Worm (Caenorhabditis elegans): Measurements from ENCODE around the gene nlp-31.

Gene nlp-31

ce11 chrV:3981680-3982079 lies 1.8 kb downstream of the nlp-31 start, which contains the start of gene nlp-30:
TSS of gene nlp-30 (plus strand) at chrV:3981980.
- TF ChIP-seq hmg-4 (GFP tag; optimal IDR thresholded peaks at IDR 0.05) (no peak), ama-1 (optimal IDR thresholded peaks at IDR 0.05) (no peak), scrt-1 (GFP tag; IDR thresholded peaks at IDR 0.05) (no peak), hnd-1 (tag; optimal IDR thresholded peaks at IDR 0.05) (no peak), aly-1 (tag; optimal IDR thresholded peaks at IDR 0.05) (no peak), hmbx-1 (tag; optimal IDR thresholded peaks at IDR 0.05) (no peak), F13C5.2 (tag; optimal IDR thresholded peaks at IDR 0.05) (no peak), B0310.2 (tag; optimal IDR thresholded peaks at IDR 0.05) (no peak), sea-1 (GFP tag; conservative IDR thresholded peaks at IDR 0.05) (no peak), ets-7 (tag; optimal IDR thresholded peaks at IDR 0.05) (no peak), flt-1 (GFP tag; IDR thresholded peaks at IDR 0.05) (no peak), tbx-37 (GFP tag; conservative IDR thresholded peaks at IDR 0.05) (no peak)

ce11 chrV:3984178-3984577 lies 4.3 kb downstream of the nlp-31 start, which contains the start of gene nlp-29:
TSS of gene nlp-29 (plus strand) at chrV:3984425.
- TF ChIP-seq scrt-1 (GFP tag; IDR thresholded peaks at IDR 0.05) (no peak), hmg-4 (GFP tag; optimal IDR thresholded peaks at IDR 0.05) (no peak), flt-1 (GFP tag; IDR thresholded peaks at IDR 0.05) (no peak), B0310.2 (tag; optimal IDR thresholded peaks at IDR 0.05) (no peak), pes-1 (GFP tag; IDR thresholded peaks at IDR 0.05) (no peak), hnd-1 (tag; optimal IDR thresholded peaks at IDR 0.05) (no peak), hmbx-1 (tag; optimal IDR thresholded peaks at IDR 0.05) (no peak), ets-7 (tag; optimal IDR thresholded peaks at IDR 0.05) (no peak), tbx-11 (GFP tag; IDR thresholded peaks at IDR 0.05) (no peak), ceh-36 (tag; optimal IDR thresholded peaks at IDR 0.05) (no peak), tra-4 (tag; optimal IDR thresholded peaks at IDR 0.05) (no peak), F13C5.2 (tag; optimal IDR thresholded peaks at IDR 0.05) (no peak), sea-1 (GFP tag; conservative IDR thresholded peaks at IDR 0.05) (no peak), ceh-13 (GFP tag; optimal IDR thresholded peaks at IDR 0.05) (no peak), aly-1 (tag; optimal IDR thresholded peaks at IDR 0.05) (no peak), tbx-37 (GFP tag; conservative IDR thresholded peaks at IDR 0.05) (no peak), ama-1 (optimal IDR thresholded peaks at IDR 0.05) (no peak)

- no peak for TF ChIP-seq hmg-4 (GFP tag; optimal IDR thresholded peaks at IDR 0.05)
- no peak for TF ChIP-seq hnd-1 (tag; optimal IDR thresholded peaks at IDR 0.05)
- TF ChIP-seq tbx-37 (GFP tag; conservative IDR thresholded peaks at IDR 0.05): no peak
- TF ChIP-seq pes-1 (GFP tag; IDR thresholded peaks at IDR 0.05): no peak
- no peak for TF ChIP-seq ceh-13 (GFP tag; optimal IDR thresholded peaks at IDR 0.05)
- TF ChIP-seq tra-4 (tag; optimal IDR thresholded peaks at IDR 0.05): no peak
- no peak for TF ChIP-seq aly-1 (tag; optimal IDR thresholded peaks at IDR 0.05)
- TF ChIP-seq sea-1 (GFP tag; conservative IDR thresholded peaks at IDR 0.05): no peak
- no peak for TF ChIP-seq tbx-11 (GFP tag; IDR thresholded peaks at IDR 0.05)
- TF ChIP-seq ceh-36 (tag; optimal IDR thresholded peaks at IDR 0.05): no peak
- TF ChIP-seq scrt-1 (GFP tag; IDR thresholded peaks at IDR 0.05): no peak
- no peak for TF ChIP-seq ama-1 (optimal IDR thresholded peaks at IDR 0.05)
- TF ChIP-seq ets-7 (tag; optimal IDR thresholded peaks at IDR 0.05): no peak
- no peak for TF ChIP-seq B0310.2 (tag; optimal IDR thresholded peaks at IDR 0.05)
- no peak for TF ChIP-seq flt-1 (GFP tag; IDR thresholded peaks at IDR 0.05)
- TF ChIP-seq F13C5.2 (tag; optimal IDR thresholded peaks at IDR 0.05): no peak
- no peak for TF ChIP-seq hmbx-1 (tag; optimal IDR thresholded peaks at IDR 0.05)
Measured at ce11 chrV:3985104-3985503, 5.2 kb downstream of the nlp-31 start.

- TF ChIP-seq scrt-1 (GFP tag; IDR thresholded peaks at IDR 0.05): no peak
- no peak for TF ChIP-seq F13C5.2 (tag; optimal IDR thresholded peaks at IDR 0.05)
- TF ChIP-seq hmg-4 (GFP tag; optimal IDR thresholded peaks at IDR 0.05): no peak
- TF ChIP-seq flt-1 (GFP tag; IDR thresholded peaks at IDR 0.05): no peak
- no peak for TF ChIP-seq pes-1 (GFP tag; IDR thresholded peaks at IDR 0.05)
- TF ChIP-seq aly-1 (tag; optimal IDR thresholded peaks at IDR 0.05): no peak
- TF ChIP-seq tbx-37 (GFP tag; conservative IDR thresholded peaks at IDR 0.05): no peak
- no peak for TF ChIP-seq ama-1 (optimal IDR thresholded peaks at IDR 0.05)
- no peak for TF ChIP-seq hnd-1 (tag; optimal IDR thresholded peaks at IDR 0.05)
- no peak for TF ChIP-seq tra-4 (tag; optimal IDR thresholded peaks at IDR 0.05)
- no peak for TF ChIP-seq tbx-11 (GFP tag; IDR thresholded peaks at IDR 0.05)
- TF ChIP-seq B0310.2 (tag; optimal IDR thresholded peaks at IDR 0.05): no peak
Measured at ce11 chrV:3987616-3988015, 7.8 kb downstream of the nlp-31 start, which contains the start of gene nlp-28. TSS of gene nlp-28 (plus strand) at chrV:3987900.

- TF ChIP-seq tra-4 (tag; optimal IDR thresholded peaks at IDR 0.05) (no peak), F13C5.2 (tag; optimal IDR thresholded peaks at IDR 0.05) (no peak), aly-1 (tag; optimal IDR thresholded peaks at IDR 0.05) (no peak), ceh-36 (tag; optimal IDR thresholded peaks at IDR 0.05) (no peak), tbx-11 (GFP tag; IDR thresholded peaks at IDR 0.05) (no peak), ama-1 (optimal IDR thresholded peaks at IDR 0.05) (no peak), sea-1 (GFP tag; conservative IDR thresholded peaks at IDR 0.05) (no peak), hnd-1 (tag; optimal IDR thresholded peaks at IDR 0.05) (no peak), flt-1 (GFP tag; IDR thresholded peaks at IDR 0.05) (no peak), tbx-37 (GFP tag; conservative IDR thresholded peaks at IDR 0.05) (no peak), B0310.2 (tag; optimal IDR thresholded peaks at IDR 0.05) (no peak), hmg-4 (GFP tag; optimal IDR thresholded peaks at IDR 0.05) (no peak), ceh-13 (GFP tag; optimal IDR thresholded peaks at IDR 0.05) (no peak), scrt-1 (GFP tag; IDR thresholded peaks at IDR 0.05) (no peak), hmbx-1 (tag; optimal IDR thresholded peaks at IDR 0.05) (no peak)
Measured at ce11 chrV:3989070-3989469, 9.2 kb downstream of the nlp-31 start, which contains the start of gene nlp-27. TSS of gene nlp-27 (plus strand) at chrV:3989378.

- no peak for TF ChIP-seq hmg-4 (GFP tag; optimal IDR thresholded peaks at IDR 0.05)
- no peak for TF ChIP-seq aly-1 (tag; optimal IDR thresholded peaks at IDR 0.05)
- TF ChIP-seq tra-4 (tag; optimal IDR thresholded peaks at IDR 0.05): no peak
- no peak for TF ChIP-seq F13C5.2 (tag; optimal IDR thresholded peaks at IDR 0.05)
- no peak for TF ChIP-seq scrt-1 (GFP tag; IDR thresholded peaks at IDR 0.05)
- no peak for TF ChIP-seq pes-1 (GFP tag; IDR thresholded peaks at IDR 0.05)
- TF ChIP-seq hmbx-1 (tag; optimal IDR thresholded peaks at IDR 0.05): no peak
- no peak for TF ChIP-seq ets-7 (tag; optimal IDR thresholded peaks at IDR 0.05)
- TF ChIP-seq tbx-37 (GFP tag; conservative IDR thresholded peaks at IDR 0.05): no peak
- TF ChIP-seq ama-1 (optimal IDR thresholded peaks at IDR 0.05): no peak
- TF ChIP-seq tbx-11 (GFP tag; IDR thresholded peaks at IDR 0.05): no peak
- no peak for TF ChIP-seq hnd-1 (tag; optimal IDR thresholded peaks at IDR 0.05)
- TF ChIP-seq ceh-36 (tag; optimal IDR thresholded peaks at IDR 0.05): no peak
- TF ChIP-seq sea-1 (GFP tag; conservative IDR thresholded peaks at IDR 0.05): no peak
Measured at ce11 chrV:3992334-3992733, 12.5 kb downstream of the nlp-31 start.

ce11 chrV:3994048-3994447 lies 14.2 kb downstream of the nlp-31 start, which contains the start of gene K09D9.9:
TSS of gene K09D9.9 (minus strand) at chrV:3994148.
- TF ChIP-seq tbx-37 (GFP tag; conservative IDR thresholded peaks at IDR 0.05) (no peak), ceh-36 (tag; optimal IDR thresholded peaks at IDR 0.05) (no peak), pes-1 (GFP tag; IDR thresholded peaks at IDR 0.05) (no peak), hnd-1 (tag; optimal IDR thresholded peaks at IDR 0.05) (no peak), B0310.2 (tag; optimal IDR thresholded peaks at IDR 0.05) (no peak), aly-1 (tag; optimal IDR thresholded peaks at IDR 0.05) (no peak), ceh-13 (GFP tag; optimal IDR thresholded peaks at IDR 0.05) (no peak), ets-7 (tag; optimal IDR thresholded peaks at IDR 0.05) (no peak), tbx-11 (GFP tag; IDR thresholded peaks at IDR 0.05) (no peak), hmg-4 (GFP tag; optimal IDR thresholded peaks at IDR 0.05) (no peak), F13C5.2 (tag; optimal IDR thresholded peaks at IDR 0.05) (no peak), tra-4 (tag; optimal IDR thresholded peaks at IDR 0.05) (no peak), ama-1 (optimal IDR thresholded peaks at IDR 0.05) (no peak), flt-1 (GFP tag; IDR thresholded peaks at IDR 0.05) (no peak), sea-1 (GFP tag; conservative IDR thresholded peaks at IDR 0.05) (no peak), hmbx-1 (tag; optimal IDR thresholded peaks at IDR 0.05) (no peak)

Measured in whole organism, early embryonic.